Worm (Caenorhabditis elegans) whole organism, L4 larva: Measurements from ENCODE around the gene zip-9.

Experiments used
- F49E8.2 ChIP-seq: sonication (generic microtip); optimal IDR thresholded peaks from 2 replicates; lab custom pipeline; 2016; ENCODE audit warnings: missing compliant biosample characterization, mild to moderate bottlenecking, missing genetic modification characterization, borderline replicate concordance
- R02D3.7 ChIP-seq: fragments of 150-350 bp; sonication (generic microtip); optimal IDR thresholded peaks from 3 replicates; lab custom pipeline; 2014; ENCODE audit warnings: missing biosample characterization, missing genetic modification characterization
- T20F7.1 ChIP-seq: fragments of 200-800 bp; sonication (Bioruptor generic); optimal IDR thresholded peaks from 2 replicates; lab custom pipeline; 2018; ENCODE audit warnings: mild to moderate bottlenecking, missing genetic modification characterization, missing compliant biosample characterization
- T26A8.4 ChIP-seq: fragments of 200-800 bp; sonication (Bioruptor generic); IDR thresholded peaks from 2 replicates; pipeline ENCODE4 v1.3.6; 2022; ENCODE audit warnings: missing genetic modification characterization, missing compliant biosample characterization
- Y105C5A.15 ChIP-seq: fragments of 200-800 bp; sonication (Bioruptor generic); IDR thresholded peaks from 2 replicates; pipeline ENCODE4 v1.3.6; 2022; ENCODE audit warnings: missing genetic modification characterization, missing compliant biosample characterization
- ZK546.5 ChIP-seq, 2 experiments: sonication (generic microtip); optimal IDR thresholded peaks; 2 replicates each; lab custom pipeline; 2017; ENCODE audit warnings: missing biosample characterization in 2 of 2, missing genetic modification characterization in 2 of 2
- aly-2 ChIP-seq: sonication (generic microtip); optimal IDR thresholded peaks from 2 replicates; lab custom pipeline; 2018; ENCODE audit warnings: missing biosample characterization, missing genetic modification characterization
- arid-1 ChIP-seq: fragments of 200-800 bp; sonication (Bioruptor generic); conservative IDR thresholded peaks from 2 replicates; pipeline ENCODE4 v1.3.6; 2022; ENCODE audit warnings: missing genetic modification reagents, missing genetic modification characterization, missing compliant biosample characterization
- attf-4 ChIP-seq: sonication (generic microtip); optimal IDR thresholded peaks from 3 replicates; lab custom pipeline; 2017; ENCODE audit warnings: missing biosample characterization, missing genetic modification characterization
- ceh-28 ChIP-seq: fragments of 150-350 bp; optimal IDR thresholded peaks from 2 replicates; lab custom pipeline; 2014; ENCODE audit warnings: missing biosample characterization, missing genetic modification reagents, missing genetic modification characterization
- daf-8 ChIP-seq: fragments of 200-800 bp; sonication (Bioruptor generic); IDR thresholded peaks from 2 replicates; pipeline ENCODE4 v1.3.6; 2022; ENCODE audit warnings: missing genetic modification characterization, missing compliant biosample characterization
- dmd-6 ChIP-seq: fragments of 200-800 bp; sonication (Bioruptor generic); IDR thresholded peaks from 2 replicates; pipeline ENCODE4 v1.3.6; 2022; ENCODE audit warnings: missing genetic modification reagents, missing genetic modification characterization, missing compliant biosample characterization
- duxl-1 ChIP-seq: sonication (generic microtip); optimal IDR thresholded peaks from 2 replicates; lab custom pipeline; 2016; ENCODE audit warnings: mild to moderate bottlenecking, missing genetic modification characterization, moderate library complexity, missing compliant biosample characterization; ENCODE audit not compliant: poor library complexity
- fkh-10 ChIP-seq: fragments of 150-350 bp; optimal IDR thresholded peaks from 2 replicates; lab custom pipeline; 2014; ENCODE audit warnings: missing biosample characterization, missing genetic modification reagents, missing genetic modification characterization
- hlh-11 ChIP-seq: fragments of 200-800 bp; sonication (Bioruptor generic); optimal IDR thresholded peaks from 2 replicates; lab custom pipeline; 2018; ENCODE audit warnings: mild to moderate bottlenecking, missing genetic modification characterization, missing compliant biosample characterization
- hlh-30 ChIP-seq: sonication (generic microtip); optimal IDR thresholded peaks from 2 replicates; lab custom pipeline; 2017; ENCODE audit warnings: antibody characterized with exemption, mild to moderate bottlenecking, missing genetic modification characterization, missing compliant biosample characterization; ENCODE audit not compliant: insufficient read depth
- hmg-1.1 ChIP-seq: fragments of 200-800 bp; sonication (Bioruptor generic); IDR thresholded peaks from 2 replicates; pipeline ENCODE4 v1.3.6; 2022; ENCODE audit warnings: missing genetic modification reagents, missing genetic modification characterization, missing compliant biosample characterization
- jun-1 ChIP-seq: fragments of 150-350 bp; optimal IDR thresholded peaks from 2 replicates; lab custom pipeline; 2014; ENCODE audit warnings: missing biosample characterization, missing genetic modification reagents, missing genetic modification characterization
- lsy-2 ChIP-seq, 2 experiments: fragments of 150-350 bp in 1 of 2; sonication (generic microtip) in 1 of 2; optimal IDR thresholded peaks; 2 replicates each; lab custom pipeline; 2014 to 2017; ENCODE audit warnings: missing biosample characterization in 2 of 2, missing genetic modification characterization in 2 of 2
- madf-9 ChIP-seq: fragments of 200-800 bp; sonication (Bioruptor generic); conservative IDR thresholded peaks from 2 replicates; pipeline ENCODE4 v1.3.6; 2022; ENCODE audit warnings: missing genetic modification reagents, missing genetic modification characterization, missing compliant biosample characterization
- mdt-29 ChIP-seq: fragments of 200-800 bp; sonication (Bioruptor generic); IDR thresholded peaks from 2 replicates; pipeline ENCODE4 v1.3.6; 2022; ENCODE audit warnings: missing genetic modification reagents, missing genetic modification characterization, missing compliant biosample characterization
- nhr-10 ChIP-seq: fragments of 150-350 bp; optimal IDR thresholded peaks from 2 replicates; lab custom pipeline; 2014; ENCODE audit warnings: missing biosample characterization, missing genetic modification characterization
- nhr-111 ChIP-seq: fragments of 200-800 bp; sonication (Bioruptor generic); optimal IDR thresholded peaks from 2 replicates; lab custom pipeline; 2018; ENCODE audit warnings: mild to moderate bottlenecking, missing genetic modification characterization, missing compliant biosample characterization
- nhr-42 ChIP-seq: fragments of 200-800 bp; sonication (Bioruptor generic); IDR thresholded peaks from 2 replicates; pipeline ENCODE4 v1.3.6; 2022; ENCODE audit warnings: missing genetic modification characterization, missing compliant biosample characterization
- nhr-48 ChIP-seq: sonication (generic microtip); optimal IDR thresholded peaks from 2 replicates; lab custom pipeline; 2016; ENCODE audit warnings: mild to moderate bottlenecking, missing genetic modification characterization, missing compliant biosample characterization
- nhr-77 ChIP-seq: fragments of 150-350 bp; optimal IDR thresholded peaks from 2 replicates; lab custom pipeline; 2014; ENCODE audit warnings: missing biosample characterization, missing genetic modification characterization
- saeg-2 ChIP-seq: fragments of 200-800 bp; sonication (Bioruptor generic); IDR thresholded peaks from 2 replicates; pipeline ENCODE4 v1.3.6; 2022; ENCODE audit warnings: missing genetic modification reagents, missing genetic modification characterization, missing compliant biosample characterization
- skn-1 ChIP-seq: fragments of 150-350 bp; optimal IDR thresholded peaks from 2 replicates; lab custom pipeline; 2014; ENCODE audit warnings: missing biosample characterization, missing genetic modification characterization
- spr-1 ChIP-seq: sonication (generic microtip); optimal IDR thresholded peaks from 2 replicates; lab custom pipeline; 2016; ENCODE audit warnings: mild to moderate bottlenecking, missing genetic modification characterization, missing compliant biosample characterization
- tra-1 ChIP-seq: fragments of 200-800 bp; sonication (Bioruptor generic); IDR thresholded peaks from 2 replicates; pipeline ENCODE4 v1.3.6; 2022; ENCODE audit warnings: missing genetic modification reagents, missing genetic modification characterization, missing compliant biosample characterization
- unc-130 ChIP-seq: sonication (generic microtip); optimal IDR thresholded peaks from 2 replicates; lab custom pipeline; 2016; ENCODE audit warnings: missing genetic modification reagents, missing genetic modification characterization, missing compliant biosample characterization
- vab-7 ChIP-seq: fragments of 200-800 bp; sonication (Bioruptor generic); IDR thresholded peaks from 2 replicates; pipeline ENCODE4 v1.3.6; 2022; ENCODE audit warnings: missing genetic modification reagents, missing genetic modification characterization, missing compliant biosample characterization
- zip-11 ChIP-seq: fragments of 200-800 bp; sonication (Bioruptor generic); IDR thresholded peaks from 2 replicates; pipeline ENCODE4 v1.3.6; 2022; ENCODE audit warnings: missing genetic modification characterization, missing compliant biosample characterization
- ztf-11 ChIP-seq: fragments of 150-350 bp; optimal IDR thresholded peaks from 2 replicates; lab custom pipeline; 2014; ENCODE audit warnings: missing biosample characterization, missing genetic modification characterization
- ztf-7 ChIP-seq: fragments of 150-350 bp; optimal IDR thresholded peaks from 2 replicates; lab custom pipeline; 2014; ENCODE audit warnings: missing biosample characterization, missing genetic modification characterization

Gene zip-9

DNA sequence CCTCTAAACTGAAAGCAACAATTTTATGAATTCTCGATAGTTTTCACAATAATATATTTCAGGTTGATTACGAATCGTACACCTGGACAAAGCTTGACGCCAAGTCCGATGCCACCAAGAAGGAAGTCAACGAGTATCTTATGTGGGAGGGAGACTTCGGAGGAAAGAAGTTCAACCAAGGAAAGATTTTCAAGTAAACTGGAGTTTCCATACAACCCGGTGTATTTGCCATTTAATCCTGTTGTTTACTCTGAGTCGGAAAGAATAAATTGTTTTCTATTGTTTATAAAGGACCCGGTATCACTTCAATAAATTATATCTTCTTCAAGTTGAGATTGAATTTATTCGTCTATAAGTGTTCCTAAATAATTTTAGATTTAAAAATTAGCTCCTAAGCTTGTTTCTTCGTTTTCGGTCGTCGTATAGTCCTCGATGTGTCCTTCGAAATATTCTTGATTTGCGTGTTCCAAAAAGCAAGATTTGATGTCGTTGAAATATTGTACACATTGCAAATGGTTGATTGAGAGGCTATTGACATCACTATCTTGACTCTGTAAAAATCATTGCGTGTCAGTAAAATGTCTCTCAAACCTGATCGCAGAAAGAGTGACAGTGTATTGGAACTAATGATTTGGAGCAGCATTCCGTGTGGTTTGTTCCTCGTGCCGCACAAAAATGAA lies 25.5 kb downstream of the zip-9 start (continued):
- peak; percentile 89 for TF ChIP-seq tra-1 (GFP tag; lab: Robert Waterston, UW)
- 0 out of 2 replicates have a peak, but pooled peaks have one; percentile 27 for TF ChIP-seq saeg-2 (GFP tag; lab: Robert Waterston, UW)
- TF ChIP-seq daf-8 = no peak
- TF ChIP-seq skn-1 (tag; lab: Kevin White, UChicago) = no peak
- TF ChIP-seq spr-1 (tag; lab: Kevin White, UChicago) = no peak
- TF ChIP-seq hmg-1.1 (GFP tag; lab: Robert Waterston, UW) = no peak
- no peak for TF ChIP-seq hlh-30
- TF ChIP-seq unc-130 (GFP tag; lab: Kevin White, UChicago) = no peak
- TF ChIP-seq mdt-29 (GFP tag; lab: Robert Waterston, UW) = 0 out of 2 replicates have a peak, but pooled peaks have one; percentile 58
- TF ChIP-seq hlh-11 (tag; lab: Kevin White, UChicago) = peak; percentile 74
- no peak for TF ChIP-seq vab-7 (GFP tag; lab: Robert Waterston, UW)
- peak; percentile 99 for TF ChIP-seq dmd-6 (GFP tag; lab: Robert Waterston, UW)
- no peak for TF ChIP-seq ceh-28 (tag; lab: Kevin White, UChicago)
- no peak for TF ChIP-seq nhr-111 (GFP tag; lab: Kevin White, UChicago)

ce11 chrV:10970070-10970469 lies 27.8 kb downstream of the zip-9 start, which contains the start of gene F17C11.22:
TSS of gene F17C11.22 (minus strand) at chrV:10970170.
- TF ChIP-seq attf-4 (tag; lab: Kevin White, UChicago) = no peak
- TF ChIP-seq madf-9 (GFP tag; lab: Robert Waterston, UW) = no peak
- no peak for TF ChIP-seq R02D3.7 (tag; lab: Kevin White, UChicago)
- TF ChIP-seq nhr-10 (tag; lab: Kevin White, UChicago) = no peak
- no peak for TF ChIP-seq hlh-30
- TF ChIP-seq lsy-2 (tag; optimal IDR thresholded peaks at IDR 0.05; lab: Kevin White, UChicago) = no peak
- TF ChIP-seq T26A8.4 (GFP tag; lab: Robert Waterston, UW) = no peak
- TF ChIP-seq jun-1 = no peak
- no peak for TF ChIP-seq F49E8.2 (tag; lab: Kevin White, UChicago)
- TF ChIP-seq nhr-48 = no peak
- no peak for TF ChIP-seq fkh-10 (GFP tag; lab: Kevin White, UChicago)
- TF ChIP-seq hlh-11 (tag; lab: Kevin White, UChicago) = no peak
- no peak for TF ChIP-seq ztf-7 (tag; lab: Kevin White, UChicago)

DNA sequence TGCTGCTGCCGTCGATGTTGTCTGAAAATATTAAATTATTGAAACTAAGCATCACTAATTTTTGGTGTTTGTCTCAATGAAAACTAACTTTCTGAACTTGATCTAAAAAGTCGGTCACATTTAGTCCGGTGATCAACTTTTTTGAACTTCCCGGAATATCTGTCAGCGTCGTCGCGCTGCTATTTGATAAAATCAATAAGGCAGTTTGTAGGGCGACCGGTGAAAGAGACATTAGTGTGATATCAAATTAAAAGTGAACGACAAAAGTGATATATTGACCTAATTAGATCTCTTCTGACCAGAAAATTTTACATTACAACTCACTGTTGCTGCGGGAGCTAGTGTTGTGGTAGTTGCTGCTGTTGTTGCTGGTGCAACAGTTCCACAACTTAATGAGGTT lies 28.7 kb downstream of the zip-9 start:
- no peak for TF ChIP-seq nhr-77 (tag; lab: Kevin White, UChicago)
- no peak for TF ChIP-seq Y105C5A.15 (GFP tag; lab: Robert Waterston, UW)
- TF ChIP-seq tra-1 (GFP tag; lab: Robert Waterston, UW) = no peak
- no peak for TF ChIP-seq arid-1 (GFP tag; lab: Robert Waterston, UW)
- no peak for TF ChIP-seq zip-11
- TF ChIP-seq saeg-2 (GFP tag; lab: Robert Waterston, UW) = no peak
- TF ChIP-seq T20F7.1 (GFP tag; lab: Kevin White, UChicago) = no peak
- no peak for TF ChIP-seq F49E8.2 (tag; lab: Kevin White, UChicago)
- no peak for TF ChIP-seq ztf-11 (tag; lab: Kevin White, UChicago)
- TF ChIP-seq fkh-10 (GFP tag; lab: Kevin White, UChicago) = no peak
- no peak for TF ChIP-seq duxl-1
- TF ChIP-seq nhr-42 (GFP tag; lab: Robert Waterston, UW) = no peak
- TF ChIP-seq ZK546.5 (tag; optimal IDR thresholded peaks at IDR 0.05; lab: Kevin White, UChicago) = no peak
- TF ChIP-seq aly-2 (tag; lab: Kevin White, UChicago) = no peak
- TF ChIP-seq hmg-1.1 (GFP tag; lab: Robert Waterston, UW) = no peak
- TF ChIP-seq, all 104 proteins: peak for 0
